Worm (Caenorhabditis elegans) whole organism, L4 larva: ENCODE measurements around the gene fbxc-40.

ENCODE experiments used
- lin-39 ChIP-seq: fragments of 150-350 bp; optimal IDR thresholded peaks from 2 replicates; lab custom pipeline; 2014; ENCODE audit warnings: missing biosample characterization, missing genetic modification reagents, missing genetic modification characterization
- pha-4 ChIP-seq, 2 experiments: fragments of 150-350 bp in 1 of 2; fragments of 200-800 bp in 1 of 2; sonication (Bioruptor generic) in 1 of 2; IDR thresholded peaks in 1 of 2; optimal IDR thresholded peaks in 1 of 2; 2 replicates each; pipeline versions ENCODE4 v1.3.6 to Lab custom; 2014 to 2022; ENCODE audit warnings: missing genetic modification characterization in 2 of 2, missing genetic modification reagents in 2 of 2, missing biosample characterization in 1 of 2, missing compliant biosample characterization in 1 of 2

- TF ChIP-seq lin-39 (tag; lab: Kevin White, UChicago) (no peak), pha-4 (GFP tag; IDR thresholded peaks at IDR 0.05; lab: Robert Waterston, UW) (no peak), pha-4 (tag; optimal IDR thresholded peaks at IDR 0.05; lab: Kevin White, UChicago) (no peak)
Observed at ce11 chrII:953052-953451, 32.8 kb upstream of the fbxc-40 start.
